Worm (Caenorhabditis elegans): ENCODE results near the gene F18H3.4.

- TF ChIP-seq snpc-4 (tag; optimal IDR thresholded peaks at IDR 0.05), result no peak
- no peak for TF ChIP-seq elt-2 (tag; optimal IDR thresholded peaks at IDR 0.05)
- no peak for TF ChIP-seq pag-3 (tag; optimal IDR thresholded peaks at IDR 0.05; ENCODE audit: borderline replicate concordance, insufficient read depth)
- no peak for TF ChIP-seq zag-1 (tag; optimal IDR thresholded peaks at IDR 0.05)
- TF ChIP-seq sup-37 (GFP tag; optimal IDR thresholded peaks at IDR 0.05), result no peak
- TF ChIP-seq aha-1 (tag; optimal IDR thresholded peaks at IDR 0.05), result no peak
- no peak for TF ChIP-seq egl-27 (tag; optimal IDR thresholded peaks at IDR 0.05)
- TF ChIP-seq swsn-7 (tag; optimal IDR thresholded peaks at IDR 0.05), result no peak
- TF ChIP-seq skn-1 (tag; optimal IDR thresholded peaks at IDR 0.05), result no peak
- no peak for TF ChIP-seq pqm-1 (tag; optimal IDR thresholded peaks at IDR 0.05)
- no peak for TF ChIP-seq egl-13 (tag; optimal IDR thresholded peaks at IDR 0.05)
- TF ChIP-seq unc-62 (GFP tag; optimal IDR thresholded peaks at IDR 0.05), result no peak
- TF ChIP-seq fkh-10 (GFP tag; optimal IDR thresholded peaks at IDR 0.05), result no peak
- TF ChIP-seq ceh-82 (tag; optimal IDR thresholded peaks at IDR 0.05), result no peak
These were observed 21.7 kb upstream of the F18H3.4 start, which contains the start of gene H06A10.1 for ce11 chrX:13507233-13507632.

Data from whole organism, L1 larva.